Fruit fly (Drosophila melanogaster) whole organism, adult: ENCODE measurements around the gene Rad17.

Experiments used
- CG11617 ChIP-seq: fragments of 200-800 bp; sonication (Bioruptor generic); optimal IDR thresholded peaks from 2 replicates; lab custom pipeline; 2017; ENCODE audit warnings: mild to moderate bottlenecking, missing biosample characterization, missing genetic modification reagents, missing genetic modification characterization
- CG12768 ChIP-seq: fragments of 200-800 bp; sonication (Bioruptor generic); optimal IDR thresholded peaks from 2 replicates; lab custom pipeline; 2017; ENCODE audit warnings: missing biosample characterization, missing genetic modification characterization, mild to moderate bottlenecking, moderate library complexity, missing genetic modification reagents
- CG14711 ChIP-seq: fragments of 200-800 bp; sonication (Bioruptor generic); optimal IDR thresholded peaks from 2 replicates; lab custom pipeline; 2018; ENCODE audit warnings: missing biosample characterization, mild to moderate bottlenecking, missing genetic modification characterization, moderate library complexity
- CG1620 ChIP-seq: fragments of 200-800 bp; sonication (Bioruptor generic); optimal IDR thresholded peaks from 2 replicates; lab custom pipeline; 2016; ENCODE audit warnings: missing biosample characterization, missing genetic modification characterization
- CG33017 ChIP-seq: fragments of 200-800 bp; sonication (Bioruptor generic); optimal IDR thresholded peaks from 2 replicates; lab custom pipeline; 2018; ENCODE audit warnings: missing biosample characterization, mild to moderate bottlenecking, missing genetic modification characterization, moderate library complexity
- CG5204 ChIP-seq: fragments of 200-800 bp; sonication (Bioruptor generic); optimal IDR thresholded peaks from 2 replicates; lab custom pipeline; 2016; ENCODE audit warnings: missing biosample characterization, missing genetic modification characterization
- CG7045 ChIP-seq: fragments of 200-800 bp; sonication (Bioruptor generic); optimal IDR thresholded peaks from 2 replicates; lab custom pipeline; 2017; ENCODE audit warnings: missing biosample characterization, mild to moderate bottlenecking, missing genetic modification characterization
- CG7101 ChIP-seq: fragments of 200-800 bp; sonication (Bioruptor generic); optimal IDR thresholded peaks from 2 replicates; lab custom pipeline; 2018; ENCODE audit warnings: missing biosample characterization, mild to moderate bottlenecking, missing genetic modification characterization, moderate library complexity
- Clk ChIP-seq: fragments of 200-800 bp; sonication (Bioruptor generic); optimal IDR thresholded peaks from 2 replicates; lab custom pipeline; 2017; ENCODE audit warnings: missing biosample characterization, missing genetic modification characterization
- Crg-1 ChIP-seq: fragments of 200-800 bp; sonication (Bioruptor generic); optimal IDR thresholded peaks from 2 replicates; lab custom pipeline; 2016; ENCODE audit warnings: missing biosample characterization, missing genetic modification characterization
- Hr96 ChIP-seq: fragments of 200-800 bp; sonication (Bioruptor generic); optimal IDR thresholded peaks from 2 replicates; lab custom pipeline; 2016; ENCODE audit warnings: missing biosample characterization, missing genetic modification characterization
- Mnt ChIP-seq: fragments of 200-800 bp; sonication (Bioruptor generic); optimal IDR thresholded peaks from 2 replicates; lab custom pipeline; 2016; ENCODE audit warnings: missing biosample characterization, mild to moderate bottlenecking, missing genetic modification characterization
- bab1 ChIP-seq: fragments of 200-800 bp; sonication (Bioruptor generic); optimal IDR thresholded peaks from 3 replicates; lab custom pipeline; 2019; ENCODE audit warnings: missing biosample characterization, mild to moderate bottlenecking, missing genetic modification characterization, moderate library complexity
- cic ChIP-seq: fragments of 200-800 bp; sonication (Bioruptor generic); optimal IDR thresholded peaks from 2 replicates; lab custom pipeline; 2017; ENCODE audit warnings: missing biosample characterization, mild to moderate bottlenecking, missing genetic modification characterization, moderate library complexity
- cnc ChIP-seq, 2 experiments: fragments of >200 bp; optimal IDR thresholded peaks; 2 replicates each; lab custom pipeline; 2017
- kay ChIP-seq: fragments of 200-800 bp; sonication (Bioruptor generic); peaks from one replicate; lab custom pipeline; 2016; ENCODE audit warnings: missing biosample characterization, missing genetic modification characterization, borderline replicate concordance
- ovo ChIP-seq: fragments of 200-800 bp; sonication (Bioruptor generic); optimal IDR thresholded peaks from 2 replicates; lab custom pipeline; 2016; ENCODE audit warnings: missing biosample characterization, missing genetic modification characterization
- pad ChIP-seq: fragments of 200-800 bp; sonication (Bioruptor generic); optimal IDR thresholded peaks from 3 replicates; lab custom pipeline; 2017; ENCODE audit warnings: missing biosample characterization, missing genetic modification characterization, mild to moderate bottlenecking, moderate library complexity, missing genetic modification reagents
- tj ChIP-seq: fragments of 200-800 bp; sonication (Bioruptor generic); optimal IDR thresholded peaks from 3 replicates; lab custom pipeline; 2017; ENCODE audit warnings: missing biosample characterization, mild to moderate bottlenecking, missing genetic modification characterization, moderate library complexity
- toe ChIP-seq: fragments of 200-800 bp; sonication (Bioruptor generic); optimal IDR thresholded peaks from 2 replicates; lab custom pipeline; 2016; ENCODE audit warnings: missing biosample characterization, missing genetic modification characterization

Rad17 gene

dm6 chr3R:14654976-14655896 is 7.8 kb downstream of the Rad17 start:
- TF ChIP-seq Hr96 (GFP tag; lab: Kevin White, UChicago) = peak; percentile 94
- TF ChIP-seq Clk = peak; percentile 86
- peak; percentile 95 for TF ChIP-seq CG7101 (tag; lab: Kevin White, UChicago)
- peak; percentile 77 for TF ChIP-seq Crg-1 (GFP tag; lab: Kevin White, UChicago)
- TF ChIP-seq pad = peak; percentile 82
- peak; percentile 94 for TF ChIP-seq CG11617
- TF ChIP-seq kay (GFP tag; lab: Kevin White, UChicago) = peak; percentile 99
- TF ChIP-seq ovo (GFP tag; lab: Kevin White, UChicago) = peak; percentile 17
- peak; percentile 100 for TF ChIP-seq CG14711 (tag; lab: Kevin White, UChicago)
- TF ChIP-seq CG33017 (tag; lab: Kevin White, UChicago) = peak; percentile 96
- peak; percentile 92 for TF ChIP-seq CG5204 (GFP tag; lab: Kevin White, UChicago)
- TF ChIP-seq cnc (optimal IDR thresholded peaks at IDR 0.05; lab: Kevin White, UChicago) = no peak
- peak; percentile 87 for TF ChIP-seq Mnt
- peak; percentile 83 for TF ChIP-seq cic (GFP tag; lab: Kevin White, UChicago)
- peak; percentile 98 for TF ChIP-seq CG12768 (GFP tag; lab: Kevin White, UChicago)
- peak; percentile 95 for TF ChIP-seq toe (GFP tag; lab: Kevin White, UChicago)
- peak; percentile 92 for TF ChIP-seq CG7045 (GFP tag; lab: Kevin White, UChicago)
- no peak for TF ChIP-seq tj (GFP tag; lab: Kevin White, UChicago)
- TF ChIP-seq bab1 = peak; percentile 92
- TF ChIP-seq CG1620 (GFP tag; lab: Kevin White, UChicago) = peak; percentile 93

- no peak for TF ChIP-seq bab1
- no peak for TF ChIP-seq CG12768 (GFP tag; lab: Kevin White, UChicago)
- peak; percentile 98 for TF ChIP-seq tj (GFP tag; lab: Kevin White, UChicago)
- TF ChIP-seq CG14711 (tag; lab: Kevin White, UChicago) = no peak
- no peak for TF ChIP-seq CG7101 (tag; lab: Kevin White, UChicago)
- peak in 1 of 2 experiments; percentile 52 for TF ChIP-seq cnc (optimal IDR thresholded peaks at IDR 0.05; lab: Kevin White, UChicago)
- TF ChIP-seq Crg-1 (GFP tag; lab: Kevin White, UChicago) = peak; percentile 35
- TF ChIP-seq cic (GFP tag; lab: Kevin White, UChicago) = no peak
- no peak for TF ChIP-seq CG7045 (GFP tag; lab: Kevin White, UChicago)
- no peak for TF ChIP-seq CG5204 (GFP tag; lab: Kevin White, UChicago)
- TF ChIP-seq CG33017 (tag; lab: Kevin White, UChicago) = no peak
- TF ChIP-seq kay (GFP tag; lab: Kevin White, UChicago) = peak; percentile 57
- no peak for TF ChIP-seq Hr96 (GFP tag; lab: Kevin White, UChicago)
- TF ChIP-seq Clk = no peak
- TF ChIP-seq CG11617 = no peak
- TF ChIP-seq Mnt = no peak
- TF ChIP-seq ovo (GFP tag; lab: Kevin White, UChicago) = no peak
- no peak for TF ChIP-seq pad
These were observed 8.6 kb downstream of the Rad17 start for dm6 chr3R:14654231-14654975.

dm6 chr3R:14653039-14653852 is 9.8 kb downstream of the Rad17 start:
- TF ChIP-seq cnc (optimal IDR thresholded peaks at IDR 0.05; lab: Kevin White, UChicago) (peak; percentile 49 to 56), CG14711 (tag; lab: Kevin White, UChicago) (no peak), CG1620 (GFP tag; lab: Kevin White, UChicago) (no peak), Crg-1 (GFP tag; lab: Kevin White, UChicago) (no peak), ovo (GFP tag; lab: Kevin White, UChicago) (no peak), CG11617 (no peak), pad (no peak), CG33017 (tag; lab: Kevin White, UChicago) (no peak), CG7045 (GFP tag; lab: Kevin White, UChicago) (peak; percentile 5), tj (GFP tag; lab: Kevin White, UChicago) (peak; percentile 82)

dm6 chr3R:14652301-14652880 is 10.6 kb downstream of the Rad17 start:
- TF ChIP-seq cnc (optimal IDR thresholded peaks at IDR 0.05; lab: Kevin White, UChicago) (no peak), Mnt (no peak), CG14711 (tag; lab: Kevin White, UChicago) (no peak), tj (GFP tag; lab: Kevin White, UChicago) (no peak), CG7045 (GFP tag; lab: Kevin White, UChicago) (no peak), bab1 (no peak)
